Fruit fly (Drosophila melanogaster) whole organism, wandering third instar larva: Measurements from ENCODE around the gene Vha100-2.

ENCODE experiments used
- Abd-B ChIP-seq: fragments of >200 bp; optimal IDR thresholded peaks from 2 replicates; lab custom pipeline; 2017; ENCODE audit warnings: missing biosample characterization, missing genetic modification characterization
- fru ChIP-seq: fragments of 200-800 bp; sonication (Bioruptor generic); optimal IDR thresholded peaks from 3 replicates; lab custom pipeline; 2016; ENCODE audit warnings: missing biosample characterization, mild to moderate bottlenecking, missing genetic modification characterization
- lola ChIP-seq: fragments of >200 bp; optimal IDR thresholded peaks from 2 replicates; lab custom pipeline; 2017; ENCODE audit warnings: missing biosample characterization, missing genetic modification characterization
- usp ChIP-seq: fragments of >200 bp; optimal IDR thresholded peaks from 2 replicates; lab custom pipeline; 2017; ENCODE audit warnings: missing biosample characterization, missing genetic modification characterization

dm6 chr3R:18448059-18448979 is 49.4 kb upstream of the Vha100-2 start:
- TF ChIP-seq usp (GFP tag; lab: Kevin White, UChicago): no peak
- no peak for TF ChIP-seq lola (GFP tag; lab: Kevin White, UChicago)
- TF ChIP-seq Abd-B: no peak
- TF ChIP-seq fru (GFP tag; lab: Kevin White, UChicago): peak; percentile 98
